Fruit fly (Drosophila melanogaster) whole organism, embryonic: ENCODE data around the gene CG10730.
A peak's percentile ranks its signal among the peaks of the same experiment; 100 is the strongest.

ENCODE experiments used
- ATbp ChIP-seq: fragments of 200-800 bp; sonication (Bioruptor generic); optimal IDR thresholded peaks from 2 replicates; lab custom pipeline; 2017; ENCODE audit warnings: missing biosample characterization, mild to moderate bottlenecking, missing genetic modification characterization, missing genetic modification reagents
- Abd-B ChIP-seq: fragments of 200-800 bp; sonication (Bioruptor generic); optimal IDR thresholded peaks from 2 replicates; lab custom pipeline; 2018; ENCODE audit warnings: missing biosample characterization, mild to moderate bottlenecking, missing genetic modification characterization, moderate library complexity
- CG1024 ChIP-seq: fragments of 200-800 bp; sonication (Bioruptor generic); IDR thresholded peaks from 2 replicates; pipeline ENCODE4 v1.3.6; 2022; ENCODE audit warnings: missing biosample characterization, missing genetic modification characterization
- CG10431 ChIP-seq: fragments of 200-800 bp; sonication (Bioruptor generic); optimal IDR thresholded peaks from 3 replicates; lab custom pipeline; 2018; ENCODE audit warnings: missing biosample characterization, mild to moderate bottlenecking, missing genetic modification characterization
- CG11085 ChIP-seq: fragments of 200-800 bp; sonication (Bioruptor generic); IDR thresholded peaks from 2 replicates; pipeline ENCODE4 v1.3.6; 2022; ENCODE audit warnings: missing biosample characterization, missing genetic modification characterization
- CG12071 ChIP-seq: fragments of 200-800 bp; sonication (Bioruptor generic); optimal IDR thresholded peaks from 3 replicates; lab custom pipeline; 2018; ENCODE audit warnings: missing biosample characterization, mild to moderate bottlenecking, missing genetic modification characterization
- CG12299 ChIP-seq: fragments of 200-800 bp; sonication (Bioruptor generic); optimal IDR thresholded peaks from 2 replicates; lab custom pipeline; 2018; ENCODE audit warnings: missing biosample characterization, mild to moderate bottlenecking, missing genetic modification characterization
- CG12659 ChIP-seq: fragments of 200-800 bp; sonication (Bioruptor generic); optimal IDR thresholded peaks from 3 replicates; lab custom pipeline; 2017; ENCODE audit warnings: mild to moderate bottlenecking, missing biosample characterization, missing genetic modification reagents, missing genetic modification characterization
- CG13775 ChIP-seq: fragments of 200-800 bp; sonication (Bioruptor generic); optimal IDR thresholded peaks from 3 replicates; lab custom pipeline; 2017; ENCODE audit warnings: missing biosample characterization, mild to moderate bottlenecking, missing genetic modification characterization
- CG15479 ChIP-seq: fragments of 200-800 bp; sonication (Bioruptor generic); optimal IDR thresholded peaks from 3 replicates; lab custom pipeline; 2019; ENCODE audit warnings: missing biosample characterization, mild to moderate bottlenecking, missing genetic modification characterization, moderate library complexity
- CG15514 ChIP-seq: fragments of 200-800 bp; sonication (Bioruptor generic); optimal IDR thresholded peaks from 3 replicates; lab custom pipeline; 2017; ENCODE audit warnings: missing biosample characterization, missing genetic modification characterization, mild to moderate bottlenecking, moderate library complexity, missing genetic modification reagents
- CG17186 ChIP-seq: fragments of 200-800 bp; sonication (Bioruptor generic); optimal IDR thresholded peaks from 3 replicates; lab custom pipeline; 2017; ENCODE audit warnings: missing biosample characterization, missing genetic modification reagents, missing genetic modification characterization
- CG18262 ChIP-seq: fragments of 200-800 bp; optimal IDR thresholded peaks from 3 replicates; lab custom pipeline; 2019; ENCODE audit warnings: missing biosample characterization, mild to moderate bottlenecking, missing genetic modification characterization, moderate library complexity
- CG2678 ChIP-seq: fragments of 200-800 bp; sonication (Bioruptor generic); optimal IDR thresholded peaks from 3 replicates; lab custom pipeline; 2019; ENCODE audit warnings: missing biosample characterization, mild to moderate bottlenecking, missing genetic modification characterization, moderate library complexity
- CG32532 ChIP-seq: fragments of 200-800 bp; sonication (Bioruptor generic); IDR thresholded peaks from 2 replicates; pipeline ENCODE4 v1.3.6; 2022; ENCODE audit warnings: missing biosample characterization, missing genetic modification characterization
- CG33557 ChIP-seq: fragments of 200-800 bp; sonication (Bioruptor generic); optimal IDR thresholded peaks from 2 replicates; lab custom pipeline; 2019; ENCODE audit warnings: missing biosample characterization, mild to moderate bottlenecking, missing genetic modification characterization, moderate library complexity
- CG43689 ChIP-seq: fragments of 200-800 bp; sonication (Bioruptor generic); IDR thresholded peaks from 2 replicates; pipeline ENCODE4 v1.3.6; 2022; ENCODE audit warnings: missing biosample characterization, missing genetic modification characterization
- CG8944 ChIP-seq: fragments of 200-800 bp; sonication (Bioruptor generic); optimal IDR thresholded peaks from 3 replicates; lab custom pipeline; 2016; ENCODE audit warnings: missing biosample characterization, missing genetic modification characterization
- Dip3 ChIP-seq: fragments of 200-800 bp; sonication (Bioruptor generic); optimal IDR thresholded peaks from 3 replicates; lab custom pipeline; 2016; ENCODE audit warnings: missing biosample characterization, missing genetic modification characterization
- Dll ChIP-seq: fragments of 200-800 bp; sonication (Bioruptor generic); IDR thresholded peaks from 4 replicates; pipeline ENCODE4 v1.3.6; 2022; ENCODE audit warnings: missing biosample characterization, missing genetic modification characterization; ENCODE audit not compliant: partially characterized antibody
- ERR ChIP-seq: fragments of 200-800 bp; sonication (Bioruptor generic); optimal IDR thresholded peaks from 2 replicates; lab custom pipeline; 2016; ENCODE audit warnings: missing biosample characterization, missing genetic modification characterization
- Ets97D ChIP-seq: fragments of 200-800 bp; sonication (Bioruptor generic); optimal IDR thresholded peaks from 3 replicates; lab custom pipeline; 2016; ENCODE audit warnings: missing biosample characterization, missing genetic modification characterization
- Fer1 ChIP-seq: fragments of 200-800 bp; sonication (Bioruptor generic); optimal IDR thresholded peaks from 2 replicates; lab custom pipeline; 2017; ENCODE audit warnings: missing biosample characterization, mild to moderate bottlenecking, missing genetic modification characterization
- Gug ChIP-seq: fragments of 200-800 bp; sonication (Bioruptor generic); IDR thresholded peaks from 4 replicates; pipeline ENCODE4 v1.3.6; 2022; ENCODE audit warnings: missing biosample characterization, missing genetic modification characterization
- Hr39 ChIP-seq: fragments of >200 bp; optimal IDR thresholded peaks from 2 replicates; lab custom pipeline; 2017
- Med ChIP-seq: fragments of 200-800 bp; sonication (Bioruptor generic); peaks from one replicate; lab custom pipeline; 2016; ENCODE audit warnings: missing biosample characterization, missing genetic modification characterization, mild to moderate bottlenecking, inconsistent platforms, moderate library complexity
- Poxn ChIP-seq: fragments of 200-800 bp; sonication (Bioruptor generic); IDR thresholded peaks from 2 replicates; pipeline ENCODE4 v1.3.6; 2022; ENCODE audit warnings: missing biosample characterization, missing genetic modification characterization
- Sox100B ChIP-seq: fragments of 200-800 bp; sonication (Bioruptor generic); optimal IDR thresholded peaks from 3 replicates; lab custom pipeline; 2018; ENCODE audit warnings: missing biosample characterization, mild to moderate bottlenecking, missing genetic modification characterization
- Trl ChIP-seq, 3 experiments: fragments of >200 bp in 2 of 3; fragments of 200-800 bp in 1 of 3; sonication (Bioruptor generic) in 1 of 3; optimal IDR thresholded peaks; 2 replicates in 1 of 3; 3 replicates in 2 of 3; lab custom pipeline; 2016 to 2017; ENCODE audit warnings: missing biosample characterization in 1 of 3, missing genetic modification characterization in 1 of 3
- ac ChIP-seq: fragments of 200-800 bp; sonication (Bioruptor generic); optimal IDR thresholded peaks from 3 replicates; lab custom pipeline; 2017; ENCODE audit warnings: missing biosample characterization, mild to moderate bottlenecking, missing genetic modification characterization
- dysf ChIP-seq: fragments of 200-800 bp; sonication (Bioruptor generic); IDR thresholded peaks from 3 replicates; pipeline ENCODE4 v1.3.6; 2022; ENCODE audit warnings: missing biosample characterization, missing genetic modification characterization
- eyg ChIP-seq: fragments of 200-800 bp; sonication (Bioruptor generic); optimal IDR thresholded peaks from 3 replicates; lab custom pipeline; 2016; ENCODE audit warnings: missing biosample characterization, missing genetic modification characterization
- grn ChIP-seq: fragments of 200-800 bp; sonication (Bioruptor generic); optimal IDR thresholded peaks from 3 replicates; lab custom pipeline; 2017; ENCODE audit warnings: missing biosample characterization, missing genetic modification characterization
- jigr1 ChIP-seq: fragments of 200-800 bp; sonication (Bioruptor generic); IDR thresholded peaks from 3 replicates; pipeline ENCODE4 v1.3.6; 2022; ENCODE audit warnings: missing biosample characterization, missing genetic modification characterization
- jumu ChIP-seq: fragments of 200-800 bp; sonication (Bioruptor generic); optimal IDR thresholded peaks from 3 replicates; lab custom pipeline; 2016; ENCODE audit warnings: missing biosample characterization, missing genetic modification characterization
- odd ChIP-seq: fragments of 200-800 bp; sonication (Bioruptor generic); optimal IDR thresholded peaks from 2 replicates; lab custom pipeline; 2017; ENCODE audit warnings: missing biosample characterization, mild to moderate bottlenecking, missing genetic modification characterization
- p53 ChIP-seq: fragments of 200-800 bp; sonication (Bioruptor generic); optimal IDR thresholded peaks from 2 replicates; lab custom pipeline; 2016; ENCODE audit warnings: missing biosample characterization, missing genetic modification characterization
- pb ChIP-seq: fragments of 200-800 bp; sonication (Bioruptor generic); optimal IDR thresholded peaks from 3 replicates; lab custom pipeline; 2016; ENCODE audit warnings: missing biosample characterization, missing genetic modification characterization
- peb ChIP-seq: fragments of 200-800 bp; sonication (Bioruptor generic); IDR thresholded peaks from 2 replicates; pipeline ENCODE4 v1.3.6; 2022; ENCODE audit warnings: missing biosample characterization, missing genetic modification characterization
- pho ChIP-seq: fragments of 200-800 bp; sonication (Bioruptor generic); optimal IDR thresholded peaks from 2 replicates; lab custom pipeline; 2016; ENCODE audit warnings: missing biosample characterization, missing genetic modification characterization
- salm ChIP-seq: fragments of 200-800 bp; sonication (Bioruptor generic); optimal IDR thresholded peaks from 2 replicates; lab custom pipeline; 2018; ENCODE audit warnings: missing biosample characterization, mild to moderate bottlenecking, missing genetic modification characterization
- sc ChIP-seq, 3 experiments: fragments of >200 bp in 2 of 3; fragments of 200-800 bp in 1 of 3; sonication (Bioruptor generic) in 1 of 3; optimal IDR thresholded peaks; 2 replicates in 2 of 3; 3 replicates in 1 of 3; lab custom pipeline; 2017; ENCODE audit warnings: mild to moderate bottlenecking in 1 of 3, missing biosample characterization in 1 of 3, missing genetic modification characterization in 1 of 3, missing genetic modification reagents in 1 of 3
- scrt ChIP-seq: fragments of 200-800 bp; sonication (Bioruptor generic); optimal IDR thresholded peaks from 2 replicates; lab custom pipeline; 2018; ENCODE audit warnings: missing biosample characterization, mild to moderate bottlenecking, missing genetic modification characterization, moderate library complexity
- sens ChIP-seq: fragments of 200-800 bp; sonication (Bioruptor generic); peaks from one replicate; lab custom pipeline; 2016; ENCODE audit warnings: missing biosample characterization, missing genetic modification characterization
- sens-2 ChIP-seq: fragments of 200-800 bp; sonication (Bioruptor generic); IDR thresholded peaks from 2 replicates; pipeline ENCODE4 v1.3.6; 2022; ENCODE audit warnings: missing biosample characterization, missing genetic modification characterization
- sim ChIP-seq: fragments of 200-800 bp; sonication (Bioruptor generic); IDR thresholded peaks from 2 replicates; pipeline ENCODE4 v1.3.6; 2022; ENCODE audit warnings: missing biosample characterization, missing genetic modification characterization
- slp2 ChIP-seq: fragments of 200-800 bp; sonication (Bioruptor generic); optimal IDR thresholded peaks from 2 replicates; lab custom pipeline; 2016; ENCODE audit warnings: missing biosample characterization, missing genetic modification characterization
- sqz ChIP-seq: fragments of 200-800 bp; sonication (Bioruptor generic); optimal IDR thresholded peaks from 3 replicates; lab custom pipeline; 2018; ENCODE audit warnings: missing biosample characterization, mild to moderate bottlenecking, missing genetic modification characterization
- stwl ChIP-seq: fragments of 200-800 bp; sonication (Bioruptor generic); optimal IDR thresholded peaks from 3 replicates; lab custom pipeline; 2018; ENCODE audit warnings: missing biosample characterization, mild to moderate bottlenecking, missing genetic modification characterization, moderate library complexity

CG10730 gene

DNA sequence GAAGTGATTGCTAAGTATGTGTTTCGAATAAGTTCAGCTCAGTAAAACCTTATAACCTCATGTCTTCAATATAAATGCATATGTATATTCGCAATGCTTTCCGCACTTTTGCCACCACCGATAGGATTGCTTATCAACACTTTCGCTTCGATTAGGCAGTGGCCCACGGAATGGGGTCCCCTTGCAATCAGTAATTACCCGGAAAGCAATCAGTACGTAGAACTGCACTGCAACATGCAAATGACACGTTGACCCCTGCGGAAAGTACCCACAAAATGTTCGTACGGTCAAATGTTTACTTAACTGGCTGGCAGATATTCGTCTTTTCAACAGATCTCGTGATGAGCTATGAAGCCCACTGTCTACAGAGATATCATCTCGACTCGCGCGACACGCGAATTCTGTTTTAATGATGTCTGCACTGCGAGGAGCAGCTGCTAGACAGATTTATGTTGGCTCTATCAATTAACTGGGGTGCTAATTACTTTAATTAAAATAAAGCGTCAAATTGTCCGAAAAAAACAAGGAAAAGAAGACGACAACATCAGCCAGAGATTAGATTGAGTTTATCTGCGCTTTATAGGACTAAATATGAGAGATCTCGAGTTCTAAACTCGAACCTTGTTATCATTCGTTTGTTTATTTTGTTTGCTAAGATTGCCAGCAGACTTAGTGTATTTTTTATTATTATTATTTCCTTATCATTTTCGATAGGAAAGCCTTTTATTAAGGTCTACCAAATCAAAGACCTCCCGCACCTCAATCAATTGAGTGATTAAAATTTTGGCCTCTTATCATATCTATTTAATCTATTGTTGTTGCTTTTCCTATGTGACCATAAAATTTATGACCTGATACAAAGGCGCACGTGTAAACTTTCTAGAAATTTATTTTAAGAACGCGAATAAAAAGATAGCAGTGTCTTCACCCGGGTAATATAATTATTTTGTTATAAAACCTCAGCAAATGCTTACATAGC, 5.7 kb upstream of the CG10730 start (continued):
- TF ChIP-seq sc (optimal IDR thresholded peaks at IDR 0.05; lab: Kevin White, UChicago), result no peak
- no peak for TF ChIP-seq sc (GFP tag; optimal IDR thresholded peaks at IDR 0.05; lab: Kevin White, UChicago)
- TF ChIP-seq Trl (optimal IDR thresholded peaks at IDR 0.05; lab: Kevin White, UChicago), result no peak
- TF ChIP-seq Trl (GFP tag; optimal IDR thresholded peaks at IDR 0.05; lab: Kevin White, UChicago), result no peak
- TF ChIP-seq sens-2 (GFP tag; lab: Robert Waterston, UW), result peak; percentile 57
- TF ChIP-seq CG15479 (GFP tag; lab: Kevin White, UChicago), result peak; percentile 10
- TF ChIP-seq slp2 (GFP tag; lab: Kevin White, UChicago), result no peak
- TF ChIP-seq salm (tag; lab: Kevin White, UChicago), result peak; percentile 16
- TF ChIP-seq CG17186 (GFP tag; lab: Kevin White, UChicago), result no peak
- no peak for TF ChIP-seq sim (GFP tag; lab: Robert Waterston, UW)
- TF ChIP-seq Med, result peak; percentile 33
- no peak for TF ChIP-seq Dip3 (GFP tag; lab: Kevin White, UChicago)
- TF ChIP-seq Hr39, result no peak
- TF ChIP-seq Gug (GFP tag; lab: Robert Waterston, UW), result no peak
- TF ChIP-seq ERR (GFP tag; lab: Kevin White, UChicago), result no peak
- TF ChIP-seq CG33557 (GFP tag; lab: Kevin White, UChicago), result no peak
- peak; percentile 44 for TF ChIP-seq Fer1 (GFP tag; lab: Kevin White, UChicago)
- TF ChIP-seq CG11085 (GFP tag; lab: Robert Waterston, UW), result no peak
- TF ChIP-seq CG43689, result no peak
- TF ChIP-seq peb (GFP tag; lab: Robert Waterston, UW), result no peak
- no peak for TF ChIP-seq CG8944 (GFP tag; lab: Kevin White, UChicago)
- TF ChIP-seq ac, result no peak
- no peak for TF ChIP-seq pb (GFP tag; lab: Kevin White, UChicago)
- TF ChIP-seq CG32532, result no peak
- no peak for TF ChIP-seq stwl (tag; lab: Kevin White, UChicago)
- TF ChIP-seq grn, result peak; percentile 95
- no peak for TF ChIP-seq CG1024
- no peak for TF ChIP-seq CG13775 (GFP tag; lab: Kevin White, UChicago)
- TF ChIP-seq CG15514 (GFP tag; lab: Kevin White, UChicago), result no peak
- TF ChIP-seq CG12659 (GFP tag; lab: Kevin White, UChicago), result no peak
- no peak for TF ChIP-seq Poxn (GFP tag; lab: Robert Waterston, UW)
- TF ChIP-seq CG10431 (GFP tag; lab: Kevin White, UChicago), result peak; percentile 33
- TF ChIP-seq ATbp, result peak; percentile 4
- TF ChIP-seq scrt (GFP tag; lab: Kevin White, UChicago), result no peak
- no peak for TF ChIP-seq eyg (GFP tag; lab: Kevin White, UChicago)
- TF ChIP-seq p53 (GFP tag; lab: Kevin White, UChicago), result no peak
- TF ChIP-seq Ets97D, result no peak
- TF ChIP-seq sens (GFP tag; lab: Kevin White, UChicago), result no peak
- TF ChIP-seq Sox100B (GFP tag; lab: Kevin White, UChicago), result no peak
- no peak for TF ChIP-seq Dll
- TF ChIP-seq CG2678 (tag; lab: Kevin White, UChicago), result peak; percentile 30
- TF ChIP-seq odd (GFP tag; lab: Kevin White, UChicago), result peak; percentile 27
- no peak for TF ChIP-seq CG12071
- no peak for TF ChIP-seq CG18262 (tag; lab: Kevin White, UChicago)
- no peak for TF ChIP-seq jigr1
- no peak for TF ChIP-seq CG12299 (tag; lab: Kevin White, UChicago)
- TF ChIP-seq jumu (GFP tag; lab: Kevin White, UChicago), result no peak
- no peak for TF ChIP-seq pho (GFP tag; lab: Kevin White, UChicago)
- TF ChIP-seq dysf (GFP tag; lab: Robert Waterston, UW), result no peak
- no peak for TF ChIP-seq Abd-B (GFP tag; lab: Kevin White, UChicago)
- peak; percentile 30 for TF ChIP-seq sqz
